Fruit fly (Drosophila melanogaster): ENCODE measurements around the gene Cpr66D.

Gene Cpr66D

dm6 chr3L:8600752-8601433 lies 39.3 kb upstream of the Cpr66D start, which contains the start of the genes Nelf-E and RpL14 (continued):
- TF ChIP-seq hbn (GFP tag; IDR thresholded peaks at IDR 0.05; ENCODE audit: partially characterized antibody) (no peak), CG17912 (GFP tag; optimal IDR thresholded peaks at IDR 0.05) (peak; percentile 98), Sin3A (optimal IDR thresholded peaks at IDR 0.05) (peak; percentile 55), Kr (GFP tag; optimal IDR thresholded peaks at IDR 0.05) (peak; percentile 86), lov (optimal IDR thresholded peaks at IDR 0.05) (no peak), lov (GFP tag; IDR thresholded peaks at IDR 0.05) (peak; percentile 97), sisA (GFP tag; IDR thresholded peaks at IDR 0.05) (peak; percentile 75), wek (GFP tag; optimal IDR thresholded peaks at IDR 0.05) (peak; percentile 93), CG6791 (GFP tag; IDR thresholded peaks at IDR 0.05; ENCODE audit: partially characterized antibody) (no peak), CG17568 (GFP tag; optimal IDR thresholded peaks at IDR 0.05) (no peak), vvl (GFP tag; IDR thresholded peaks at IDR 0.05) (peak; percentile 96), yki (optimal IDR thresholded peaks at IDR 0.05) (no peak), ind (GFP tag; optimal IDR thresholded peaks at IDR 0.05) (peak; percentile 84), gt (GFP tag; IDR thresholded peaks at IDR 0.05) (peak; percentile 74), CG7745 (tag; optimal IDR thresholded peaks at IDR 0.05) (peak; percentile 41), gcm2 (GFP tag; optimal IDR thresholded peaks at IDR 0.05) (peak; percentile 93), Tbp (GFP tag; optimal IDR thresholded peaks at IDR 0.05) (no peak), sd (tag; optimal IDR thresholded peaks at IDR 0.05) (no peak), CG9932 (GFP tag; IDR thresholded peaks at IDR 0.05) (peak; percentile 95), CG2199 (GFP tag; IDR thresholded peaks at IDR 0.05) (peak; percentile 95), Doc3 (GFP tag; IDR thresholded peaks at IDR 0.05; ENCODE audit: partially characterized antibody) (no peak), cwo (GFP tag; optimal IDR thresholded peaks at IDR 0.05) (peak; percentile 85), Atf6 (GFP tag; IDR thresholded peaks at IDR 0.05) (peak; percentile 92), schlank (tag; optimal IDR thresholded peaks at IDR 0.05) (peak; percentile 95), Gsc (GFP tag; IDR thresholded peaks at IDR 0.05) (no peak), D19A (tag; optimal IDR thresholded peaks at IDR 0.05) (peak; percentile 72), nerfin-2 (GFP tag; IDR thresholded peaks at IDR 0.05; ENCODE audit: partially characterized antibody) (no peak), CG12219 (GFP tag; optimal IDR thresholded peaks at IDR 0.05) (peak; percentile 92), NfI (GFP tag; optimal IDR thresholded peaks at IDR 0.05) (peak; percentile 98), sens (GFP tag) (peak; percentile 99), CG14667 (GFP tag; IDR thresholded peaks at IDR 0.05) (peak; percentile 81), slbo (GFP tag; IDR thresholded peaks at IDR 0.05) (peak; percentile 93), CG18764 (GFP tag; optimal IDR thresholded peaks at IDR 0.05) (peak; percentile 94), vnd (GFP tag; IDR thresholded peaks at IDR 0.05; ENCODE audit: partially characterized antibody) (peak; percentile 35; the same call in 1 of the 3 replicates), Dbx (GFP tag; IDR thresholded peaks at IDR 0.05) (peak; percentile 96), cas (GFP tag; IDR thresholded peaks at IDR 0.05) (peak; percentile 91), fu2 (GFP tag; optimal IDR thresholded peaks at IDR 0.05) (peak; percentile 95), CG4617 (GFP tag; optimal IDR thresholded peaks at IDR 0.05; ENCODE audit: borderline replicate concordance) (peak; percentile 95), CG6254 (GFP tag; optimal IDR thresholded peaks at IDR 0.05) (peak; percentile 88), Oli (tag; optimal IDR thresholded peaks at IDR 0.05) (peak; percentile 83), CG3065 (GFP tag; optimal IDR thresholded peaks at IDR 0.05) (peak; percentile 86), CG18619 (GFP tag; optimal IDR thresholded peaks at IDR 0.05) (peak; percentile 96), CG6689 (GFP tag; IDR thresholded peaks at IDR 0.05) (peak; percentile 86), Eip74EF (GFP tag; optimal IDR thresholded peaks at IDR 0.05) (peak in 1 of 2 experiments; percentile 30), gsb (GFP tag; IDR thresholded peaks at IDR 0.05) (peak; percentile 82), CG11456 (GFP tag; IDR thresholded peaks at IDR 0.05) (peak; percentile 97), CG10431 (GFP tag; optimal IDR thresholded peaks at IDR 0.05) (peak; percentile 94), HLH54F (GFP tag; optimal IDR thresholded peaks at IDR 0.05) (peak; percentile 96), CG13424 (tag; optimal IDR thresholded peaks at IDR 0.05) (peak; percentile 83)
